Fruit fly (Drosophila melanogaster): Measurements from ENCODE around the gene Gal.

Gene Gal

dm6 chr2L:5981433-5982333 is 24.9 kb downstream of the Gal start, which contains the start of gene eIF4A (continued):
- TF ChIP-seq CG3838 (GFP tag; optimal IDR thresholded peaks at IDR 0.05) (no peak), CG4360 (GFP tag; IDR thresholded peaks at IDR 0.05) (no peak), twi (tag; optimal IDR thresholded peaks at IDR 0.05) (peak; percentile 45), Sin3A (optimal IDR thresholded peaks at IDR 0.05) (peak; percentile 96), unpg (GFP tag; optimal IDR thresholded peaks at IDR 0.05) (peak; percentile 27), CG1529 (GFP tag; optimal IDR thresholded peaks at IDR 0.05) (peak; percentile 0), crc (GFP tag; optimal IDR thresholded peaks at IDR 0.05) (no peak), CG8765 (GFP tag; IDR thresholded peaks at IDR 0.05) (no peak), CG32532 (GFP tag; IDR thresholded peaks at IDR 0.05) (no peak), CG11093 (GFP tag; IDR thresholded peaks at IDR 0.05) (no peak), caup (GFP tag; optimal IDR thresholded peaks at IDR 0.05; ENCODE audit: severe bottlenecking) (peak; percentile 67), CG7839 (tag; optimal IDR thresholded peaks at IDR 0.05) (no peak), CG10147 (GFP tag; optimal IDR thresholded peaks at IDR 0.05) (peak; percentile 15), her (GFP tag; optimal IDR thresholded peaks at IDR 0.05) (no peak), CG2202 (tag; optimal IDR thresholded peaks at IDR 0.05) (no peak), Six4 (GFP tag; optimal IDR thresholded peaks at IDR 0.05) (no peak), tgo (GFP tag; IDR thresholded peaks at IDR 0.05) (no peak), jigr1 (GFP tag; IDR thresholded peaks at IDR 0.05) (no peak), CG4282 (GFP tag; optimal IDR thresholded peaks at IDR 0.05) (no peak), CG43689 (GFP tag; IDR thresholded peaks at IDR 0.05) (no peak), CG12299 (tag; optimal IDR thresholded peaks at IDR 0.05) (peak; percentile 10), Side (GFP tag; optimal IDR thresholded peaks at IDR 0.05) (no peak)

dm6 chr2L:5980862-5981432 is 25.7 kb downstream of the Gal start, which contains the start of gene chic:
Gene chic, minus strand, starts transcription at chr2L:5981018.
- TF ChIP-seq D19A (tag; optimal IDR thresholded peaks at IDR 0.05), result no peak
- peak; percentile 18 for TF ChIP-seq NC2β (GFP tag; optimal IDR thresholded peaks at IDR 0.05)
- TF ChIP-seq CG12769 (tag; optimal IDR thresholded peaks at IDR 0.05), result no peak
- TF ChIP-seq NK7.1 (GFP tag; optimal IDR thresholded peaks at IDR 0.05), result no peak
- no peak for TF ChIP-seq CG4854 (GFP tag; optimal IDR thresholded peaks at IDR 0.05)
- TF ChIP-seq CG6791 (GFP tag; IDR thresholded peaks at IDR 0.05; ENCODE audit: partially characterized antibody), result no peak
- TF ChIP-seq h (optimal IDR thresholded peaks at IDR 0.05), result no peak
- no peak for TF ChIP-seq CG3281 (GFP tag; optimal IDR thresholded peaks at IDR 0.05)
- no peak for TF ChIP-seq pho (GFP tag; optimal IDR thresholded peaks at IDR 0.05)
- TF ChIP-seq CG34422 (GFP tag; IDR thresholded peaks at IDR 0.05), result no peak
- TF ChIP-seq lbe (GFP tag; optimal IDR thresholded peaks at IDR 0.05), result no peak
- no peak for TF ChIP-seq CG6813 (GFP tag; optimal IDR thresholded peaks at IDR 0.05)
- no peak for TF ChIP-seq run (tag; optimal IDR thresholded peaks at IDR 0.05)
- TF ChIP-seq Mrtf (GFP tag; IDR thresholded peaks at IDR 0.05), result no peak
- no peak for TF ChIP-seq CG6254 (GFP tag; optimal IDR thresholded peaks at IDR 0.05)
- TF ChIP-seq zen2 (GFP tag; IDR thresholded peaks at IDR 0.05; ENCODE audit: partially characterized antibody), result no peak
- TF ChIP-seq tx (GFP tag; optimal IDR thresholded peaks at IDR 0.05), result no peak
- TF ChIP-seq CG14050 (GFP tag; IDR thresholded peaks at IDR 0.05), result no peak
- no peak for TF ChIP-seq dan (GFP tag; IDR thresholded peaks at IDR 0.05)
- no peak for TF ChIP-seq nmo (GFP tag; optimal IDR thresholded peaks at IDR 0.05)
- TF ChIP-seq Neu2 (GFP tag; optimal IDR thresholded peaks at IDR 0.05; ENCODE audit: borderline replicate concordance), result no peak
- peak; percentile 17 for TF ChIP-seq lilli (GFP tag; optimal IDR thresholded peaks at IDR 0.05)
- no peak for TF ChIP-seq CG1024 (GFP tag; IDR thresholded peaks at IDR 0.05)
- no peak for TF ChIP-seq Kr (GFP tag; optimal IDR thresholded peaks at IDR 0.05)
- no peak for TF ChIP-seq fd96Cb (tag; optimal IDR thresholded peaks at IDR 0.05)
- no peak for TF ChIP-seq zen (tag; optimal IDR thresholded peaks at IDR 0.05)
- no peak for TF ChIP-seq CG13296 (GFP tag; optimal IDR thresholded peaks at IDR 0.05)
- no peak for TF ChIP-seq dimm (GFP tag; IDR thresholded peaks at IDR 0.05)
- TF ChIP-seq CG10147 (GFP tag; optimal IDR thresholded peaks at IDR 0.05), result no peak

Measured in whole organism, embryonic.